Worm (Caenorhabditis elegans): ENCODE data around the gene nphp-4.

The nphp-4 gene

DNA sequence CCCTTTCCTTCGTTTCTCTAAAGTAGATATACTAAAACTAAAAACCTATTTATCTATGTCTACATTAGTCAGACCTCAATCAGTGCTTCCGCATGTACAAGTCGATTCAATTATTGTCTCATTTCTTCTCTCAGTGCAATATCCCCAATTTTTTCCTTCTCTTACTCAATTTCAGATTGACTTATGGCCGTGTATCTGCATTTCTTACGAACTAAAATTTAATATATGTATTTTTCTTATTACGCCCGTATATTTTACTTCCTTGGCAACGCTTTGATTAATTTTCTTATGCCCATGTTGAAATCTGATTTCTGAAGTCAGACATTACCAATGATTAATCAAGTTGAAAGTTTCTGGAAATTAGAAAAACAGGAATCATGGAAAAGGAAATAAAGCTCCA lies 11.4 kb upstream of the nphp-4 start:
- no peak for TF ChIP-seq ceh-45 (GFP tag; IDR thresholded peaks at IDR 0.05)
- no peak for TF ChIP-seq nfya-1 (tag; optimal IDR thresholded peaks at IDR 0.05)
- no peak for TF ChIP-seq sox-4 (tag; optimal IDR thresholded peaks at IDR 0.05)
- peak; percentile 98 for TF ChIP-seq ceh-14 (tag; optimal IDR thresholded peaks at IDR 0.05)
- peak; percentile 93 for TF ChIP-seq unc-42 (tag; optimal IDR thresholded peaks at IDR 0.05)

- no peak for TF ChIP-seq ceh-18 (tag; optimal IDR thresholded peaks at IDR 0.05)
- peak; percentile 32 for TF ChIP-seq elt-2 (tag; optimal IDR thresholded peaks at IDR 0.05)
Observed at ce11 chrV:11853723-11854122, 10.2 kb upstream of the nphp-4 start.

- TF ChIP-seq ceh-31 (tag; optimal IDR thresholded peaks at IDR 0.05) = no peak
- TF ChIP-seq ceh-19 (GFP tag; optimal IDR thresholded peaks at IDR 0.05) = peak; percentile 29
- TF ChIP-seq odd-2 (tag; optimal IDR thresholded peaks at IDR 0.05) = no peak
- no peak for TF ChIP-seq pat-9 (tag; optimal IDR thresholded peaks at IDR 0.05)
- TF ChIP-seq hlh-15 (tag; optimal IDR thresholded peaks at IDR 0.05) = no peak
- no peak for TF ChIP-seq ceh-24 (tag; optimal IDR thresholded peaks at IDR 0.05)
- no peak for TF ChIP-seq T23F11.4 (GFP tag; optimal IDR thresholded peaks at IDR 0.05)
- TF ChIP-seq unc-3 (GFP tag; conservative IDR thresholded peaks at IDR 0.05) = no peak
- no peak for TF ChIP-seq unc-3 (tag; optimal IDR thresholded peaks at IDR 0.05)
- TF ChIP-seq elt-4 (tag; optimal IDR thresholded peaks at IDR 0.05) = no peak
- no peak for TF ChIP-seq pqm-1 (tag; optimal IDR thresholded peaks at IDR 0.05)
- TF ChIP-seq tbx-2 (tag; optimal IDR thresholded peaks at IDR 0.05) = peak; percentile 34
- TF ChIP-seq tbx-7 (tag; optimal IDR thresholded peaks at IDR 0.05) = no peak
- TF ChIP-seq pros-1 (tag; optimal IDR thresholded peaks at IDR 0.05) = no peak
- TF ChIP-seq rnt-1 (tag; optimal IDR thresholded peaks at IDR 0.05) = no peak
- TF ChIP-seq C38D4.7 (GFP tag; optimal IDR thresholded peaks at IDR 0.05) = no peak
- peak; percentile 21 for TF ChIP-seq unc-42 (tag; optimal IDR thresholded peaks at IDR 0.05)
- TF ChIP-seq che-1 (tag; optimal IDR thresholded peaks at IDR 0.05) = peak; percentile 3
- no peak for TF ChIP-seq ceh-45 (GFP tag; IDR thresholded peaks at IDR 0.05)
- TF ChIP-seq hlh-8 (tag; optimal IDR thresholded peaks at IDR 0.05) = no peak
- no peak for TF ChIP-seq fkh-10 (GFP tag; optimal IDR thresholded peaks at IDR 0.05)
- TF ChIP-seq ceh-34 (tag; optimal IDR thresholded peaks at IDR 0.05) = no peak
- TF ChIP-seq ref-2 (tag; optimal IDR thresholded peaks at IDR 0.05) = no peak
- TF ChIP-seq ttx-3 (tag; optimal IDR thresholded peaks at IDR 0.05) = peak; percentile 6
Observed at ce11 chrV:11852305-11852704, 8.8 kb upstream of the nphp-4 start.

ce11 chrV:11849408-11849807 lies 5.9 kb upstream of the nphp-4 start:
- TF ChIP-seq T23F11.4 (GFP tag; optimal IDR thresholded peaks at IDR 0.05) (no peak), ets-4 (tag; optimal IDR thresholded peaks at IDR 0.05) (no peak), ahr-1 (tag; optimal IDR thresholded peaks at IDR 0.05) (no peak), dve-1 (tag; optimal IDR thresholded peaks at IDR 0.05) (no peak), hlh-8 (tag; optimal IDR thresholded peaks at IDR 0.05) (no peak), elt-4 (tag; optimal IDR thresholded peaks at IDR 0.05) (no peak), syd-9 (tag; optimal IDR thresholded peaks at IDR 0.05) (no peak), odd-2 (tag; optimal IDR thresholded peaks at IDR 0.05) (no peak), F13H6.1 (tag; optimal IDR thresholded peaks at IDR 0.05) (no peak), Y22D7AL.16 (tag; optimal IDR thresholded peaks at IDR 0.05) (no peak), tbx-7 (tag; optimal IDR thresholded peaks at IDR 0.05) (no peak), ceh-6 (GFP tag; optimal IDR thresholded peaks at IDR 0.05) (no peak), ceh-30 (tag; optimal IDR thresholded peaks at IDR 0.05) (no peak), K09A11.1 (tag; optimal IDR thresholded peaks at IDR 0.05; ENCODE audit: insufficient read depth) (no peak), lin-11 (tag; optimal IDR thresholded peaks at IDR 0.05) (no peak)
